Fruit fly (Drosophila melanogaster): ENCODE measurements around the gene CG42467.

CG42467 gene

dm6 chr2L:3719414-3719959 is 18.4 kb downstream of the CG42467 start (continued):
- TF ChIP-seq CG11093 (GFP tag; IDR thresholded peaks at IDR 0.05) (no peak), ems (GFP tag; optimal IDR thresholded peaks at IDR 0.05) (no peak), gsb-n (tag; optimal IDR thresholded peaks at IDR 0.05) (no peak), CG11456 (GFP tag; IDR thresholded peaks at IDR 0.05) (no peak), Hr39 (optimal IDR thresholded peaks at IDR 0.05) (no peak), insv (GFP tag; optimal IDR thresholded peaks at IDR 0.05) (no peak), tup (GFP tag; optimal IDR thresholded peaks at IDR 0.05) (no peak), TFAM (GFP tag; optimal IDR thresholded peaks at IDR 0.05) (no peak), twi (tag; optimal IDR thresholded peaks at IDR 0.05) (no peak), fd3F (GFP tag; optimal IDR thresholded peaks at IDR 0.05) (no peak), CG11696 (GFP tag; IDR thresholded peaks at IDR 0.05) (peak; percentile 59), amos (GFP tag; IDR thresholded peaks at IDR 0.05; ENCODE audit: partially characterized antibody) (no peak), sc (optimal IDR thresholded peaks at IDR 0.05) (no peak), sc (GFP tag; optimal IDR thresholded peaks at IDR 0.05) (no peak), CG7745 (tag; optimal IDR thresholded peaks at IDR 0.05) (no peak), Dref (GFP tag; IDR thresholded peaks at IDR 0.05) (no peak), CG2889 (GFP tag; IDR thresholded peaks at IDR 0.05) (no peak), stwl (tag; optimal IDR thresholded peaks at IDR 0.05) (no peak), rib (GFP tag; IDR thresholded peaks at IDR 0.05) (no peak), Atf6 (GFP tag; IDR thresholded peaks at IDR 0.05) (peak; percentile 70), hb (GFP tag; IDR thresholded peaks at IDR 0.05; ENCODE audit: partially characterized antibody) (no peak), CG9932 (GFP tag; IDR thresholded peaks at IDR 0.05) (no peak), CG42726 (GFP tag; IDR thresholded peaks at IDR 0.05; ENCODE audit: partially characterized antibody) (no peak), CG11504 (tag; optimal IDR thresholded peaks at IDR 0.05) (no peak), CG12071 (GFP tag; optimal IDR thresholded peaks at IDR 0.05) (peak; percentile 23), ci (GFP tag; IDR thresholded peaks at IDR 0.05) (no peak), HLH4C (GFP tag; IDR thresholded peaks at IDR 0.05; ENCODE audit: partially characterized antibody) (no peak), CG7963 (GFP tag; IDR thresholded peaks at IDR 0.05; ENCODE audit: partially characterized antibody) (no peak), tin (GFP tag; optimal IDR thresholded peaks at IDR 0.05) (no peak), CG9609 (GFP tag; optimal IDR thresholded peaks at IDR 0.05) (no peak), HHEX (GFP tag; optimal IDR thresholded peaks at IDR 0.05) (peak; percentile 30), croc (GFP tag; conservative IDR thresholded peaks at IDR 0.05) (no peak), Sin3A (optimal IDR thresholded peaks at IDR 0.05) (no peak), CG10321 (GFP tag; IDR thresholded peaks at IDR 0.05) (no peak), chn (GFP tag; optimal IDR thresholded peaks at IDR 0.05) (no peak), al (GFP tag; IDR thresholded peaks at IDR 0.05) (peak; percentile 36; the same call in 1 of the 2 replicates), Taf1 (GFP tag; IDR thresholded peaks at IDR 0.05) (no peak), CG4730 (GFP tag; IDR thresholded peaks at IDR 0.05) (no peak), lilli (GFP tag; optimal IDR thresholded peaks at IDR 0.05) (peak; percentile 23), CG12299 (tag; optimal IDR thresholded peaks at IDR 0.05) (no peak), CG4328 (GFP tag; optimal IDR thresholded peaks at IDR 0.05) (no peak), CG30431 (GFP tag; optimal IDR thresholded peaks at IDR 0.05) (no peak), CG1024 (GFP tag; IDR thresholded peaks at IDR 0.05) (0 out of 2 replicates have a peak, but pooled peaks have one; percentile 14), CG9876 (GFP tag; optimal IDR thresholded peaks at IDR 0.05) (no peak), ato (GFP tag; IDR thresholded peaks at IDR 0.05; ENCODE audit: partially characterized antibody) (no peak), CG16863 (GFP tag; optimal IDR thresholded peaks at IDR 0.05) (no peak), Sry-β (GFP tag; optimal IDR thresholded peaks at IDR 0.05) (no peak), CG4707 (GFP tag; optimal IDR thresholded peaks at IDR 0.05) (no peak), Ssrp (tag; optimal IDR thresholded peaks at IDR 0.05) (peak; percentile 7), H15 (GFP tag; IDR thresholded peaks at IDR 0.05) (no peak), salm (tag; optimal IDR thresholded peaks at IDR 0.05) (no peak), mam (GFP tag; optimal IDR thresholded peaks at IDR 0.05) (peak; percentile 6)

All from whole organism, embryonic.